Worm (Caenorhabditis elegans): Measurements from ENCODE around the gene eif-2Bgamma.
A peak's percentile ranks its signal among the peaks of the same experiment; 100 is the strongest.

The eif-2Bgamma gene

DNA sequence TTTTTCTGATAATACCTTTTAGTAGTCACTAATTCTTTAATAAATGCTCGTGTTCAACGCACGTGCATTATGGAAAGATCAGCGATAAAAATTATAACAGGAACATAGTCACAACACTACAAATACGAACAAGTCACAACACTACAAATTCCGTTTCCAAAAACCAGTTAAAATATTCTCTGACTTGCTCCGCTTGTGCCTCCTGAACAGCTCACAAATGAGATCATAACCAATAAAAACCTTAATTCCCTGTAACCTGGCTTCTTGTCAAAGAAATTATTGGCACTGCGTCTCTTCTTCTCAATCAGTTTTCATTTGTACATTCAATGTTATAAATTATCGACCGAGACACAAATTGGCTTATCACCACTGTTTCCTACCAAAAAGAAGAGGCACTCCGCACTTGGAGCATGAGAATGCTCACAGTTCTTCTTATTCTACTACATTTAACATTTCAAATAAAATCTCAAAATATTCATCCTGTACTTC lies 48.0 kb downstream of the eif-2Bgamma start, which contains the start of gene B0252.1:
Gene B0252.1 (plus strand): TSS at position 318 of the 489 bp plus-strand sequence.
- TF ChIP-seq pqm-1 (tag; optimal IDR thresholded peaks at IDR 0.05) (peak; percentile 26), nhr-67 (tag; optimal IDR thresholded peaks at IDR 0.05) (no peak), elt-2 (tag; optimal IDR thresholded peaks at IDR 0.05) (peak; percentile 65)

DNA sequence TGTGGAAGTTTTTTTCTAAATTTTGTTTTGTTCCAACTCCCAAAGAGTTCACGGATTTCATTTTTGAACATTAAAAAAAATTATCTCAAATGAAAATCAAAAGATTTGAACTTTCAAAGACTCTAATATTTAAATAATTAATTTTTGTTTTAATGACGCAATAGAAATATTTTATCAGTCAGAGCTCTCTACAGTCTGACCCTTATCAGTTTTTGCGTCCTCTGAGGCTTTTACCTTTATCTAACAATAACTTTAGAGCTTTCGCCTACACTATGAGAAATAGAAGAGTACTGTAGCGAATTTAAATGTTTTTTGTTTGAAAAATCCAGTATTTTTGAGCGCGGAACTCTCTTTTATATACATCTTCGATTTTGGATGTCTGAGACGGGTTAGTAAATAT lies 48.6 kb downstream of the eif-2Bgamma start, which contains the start of gene B0252.5:
Gene B0252.5 (minus strand): TSS at position 17 of the 400 bp plus-strand sequence.
- no peak for TF ChIP-seq nhr-77 (tag; optimal IDR thresholded peaks at IDR 0.05)
- no peak for TF ChIP-seq elt-3 (tag; optimal IDR thresholded peaks at IDR 0.05)
- no peak for TF ChIP-seq ceh-82 (tag; optimal IDR thresholded peaks at IDR 0.05)
- TF ChIP-seq ama-1 (optimal IDR thresholded peaks at IDR 0.05) = no peak
- no peak for TF ChIP-seq ztf-11 (tag; optimal IDR thresholded peaks at IDR 0.05)
- TF ChIP-seq nhr-237 (tag; optimal IDR thresholded peaks at IDR 0.05) = no peak
- no peak for TF ChIP-seq fos-1 (tag; optimal IDR thresholded peaks at IDR 0.05)
- peak; percentile 55 for TF ChIP-seq elt-2 (tag; optimal IDR thresholded peaks at IDR 0.05)
- TF ChIP-seq ceh-9 (tag; optimal IDR thresholded peaks at IDR 0.05) = no peak
- TF ChIP-seq pqm-1 (tag; optimal IDR thresholded peaks at IDR 0.05) = peak; percentile 9
- TF ChIP-seq lsy-12 (tag; optimal IDR thresholded peaks at IDR 0.05) = no peak
- no peak for TF ChIP-seq nhr-11 (tag; optimal IDR thresholded peaks at IDR 0.05)
- no peak for TF ChIP-seq nfya-1 (tag; optimal IDR thresholded peaks at IDR 0.05; ENCODE audit: insufficient read depth)

ce11 chrII:6917710-6918109 lies 49.7 kb downstream of the eif-2Bgamma start, which contains the start of gene B0252.11:
B0252.11 (minus strand) TSS chrII:6917810.
- TF ChIP-seq lin-15B (tag; optimal IDR thresholded peaks at IDR 0.05) = no peak
- no peak for TF ChIP-seq fos-1 (tag; optimal IDR thresholded peaks at IDR 0.05)
- TF ChIP-seq nhr-23 (tag; optimal IDR thresholded peaks at IDR 0.05) = no peak
- TF ChIP-seq lin-39 (tag; optimal IDR thresholded peaks at IDR 0.05) = no peak
- TF ChIP-seq lsy-12 (tag; optimal IDR thresholded peaks at IDR 0.05) = no peak
- no peak for TF ChIP-seq nhr-43 (tag; optimal IDR thresholded peaks at IDR 0.05; ENCODE audit: poor library complexity, severe bottlenecking)
- TF ChIP-seq elt-2 (tag; optimal IDR thresholded peaks at IDR 0.05) = no peak
- TF ChIP-seq nhr-77 (tag; optimal IDR thresholded peaks at IDR 0.05) = no peak
- TF ChIP-seq ztf-4 (tag; optimal IDR thresholded peaks at IDR 0.05) = no peak
- TF ChIP-seq zag-1 (tag; optimal IDR thresholded peaks at IDR 0.05) = no peak
- TF ChIP-seq unc-39 (tag; optimal IDR thresholded peaks at IDR 0.05) = no peak
- no peak for TF ChIP-seq ceh-9 (tag; optimal IDR thresholded peaks at IDR 0.05)

- no peak for TF ChIP-seq fkh-10 (GFP tag; optimal IDR thresholded peaks at IDR 0.05)
- TF ChIP-seq unc-39 (tag; optimal IDR thresholded peaks at IDR 0.05) = no peak
- TF ChIP-seq sea-2 (GFP tag; optimal IDR thresholded peaks at IDR 0.05) = no peak
- TF ChIP-seq ztf-11 (tag; optimal IDR thresholded peaks at IDR 0.05) = no peak
- no peak for TF ChIP-seq nhr-12 (tag; optimal IDR thresholded peaks at IDR 0.05)
- no peak for TF ChIP-seq ztf-4 (tag; optimal IDR thresholded peaks at IDR 0.05)
- no peak for TF ChIP-seq lin-15B (tag; optimal IDR thresholded peaks at IDR 0.05)
- peak; percentile 71 for TF ChIP-seq lin-39 (tag; optimal IDR thresholded peaks at IDR 0.05)
Measured at ce11 chrII:6915875-6916274, 51.6 kb downstream of the eif-2Bgamma start, which contains the start of gene B0252.8. B0252.8 (plus strand) TSS chrII:6916166.
